Worm (Caenorhabditis elegans) whole organism, L2 larva: ENCODE data around the gene let-99.

Source experiments
- C34F6.9 ChIP-seq: fragments of 150-350 bp; optimal IDR thresholded peaks from 2 replicates; lab custom pipeline; 2014; ENCODE audit warnings: missing biosample characterization, missing genetic modification characterization
- R02D3.7 ChIP-seq: fragments of 150-350 bp; optimal IDR thresholded peaks from 2 replicates; lab custom pipeline; 2014; ENCODE audit warnings: missing biosample characterization, missing genetic modification characterization
- ZK546.5 ChIP-seq: sonication (generic microtip); optimal IDR thresholded peaks from 2 replicates; lab custom pipeline; 2017; ENCODE audit warnings: missing biosample characterization, missing genetic modification characterization
- alr-1 ChIP-seq: fragments of 150-350 bp; optimal IDR thresholded peaks from 2 replicates; lab custom pipeline; 2014; ENCODE audit warnings: missing biosample characterization, missing genetic modification characterization
- aly-2 ChIP-seq: fragments of 150-350 bp; optimal IDR thresholded peaks from 2 replicates; lab custom pipeline; 2014; ENCODE audit warnings: missing biosample characterization, missing genetic modification characterization
- ama-1 ChIP-seq: fragments of 150-350 bp; optimal IDR thresholded peaks from 2 replicates; lab custom pipeline; 2018; ENCODE audit warnings: inconsistent platforms
- blmp-1 ChIP-seq: sonication (generic microtip); optimal IDR thresholded peaks from 2 replicates; lab custom pipeline; 2017; ENCODE audit warnings: missing genetic modification characterization, mild to moderate bottlenecking, missing compliant biosample characterization, antibody characterized with exemption, moderate library complexity; ENCODE audit not compliant: insufficient read depth
- ceh-82 ChIP-seq: fragments of 150-350 bp; optimal IDR thresholded peaks from 2 replicates; lab custom pipeline; 2014; ENCODE audit warnings: missing biosample characterization, missing genetic modification characterization
- crh-2 ChIP-seq: sonication (generic microtip); optimal IDR thresholded peaks from 2 replicates; lab custom pipeline; 2017; ENCODE audit warnings: missing biosample characterization, missing genetic modification characterization
- dmd-4 ChIP-seq: sonication (generic microtip); optimal IDR thresholded peaks from 2 replicates; lab custom pipeline; 2017; ENCODE audit warnings: missing biosample characterization, missing genetic modification characterization
- egl-27 ChIP-seq: sonication (generic microtip); optimal IDR thresholded peaks from 3 replicates; lab custom pipeline; 2017; ENCODE audit warnings: missing biosample characterization, missing genetic modification reagents, missing genetic modification characterization
- elt-3 ChIP-seq: sonication (generic microtip); optimal IDR thresholded peaks from 2 replicates; lab custom pipeline; 2017; ENCODE audit warnings: missing biosample characterization, missing genetic modification characterization
- gmeb-1 ChIP-seq: fragments of 150-350 bp; optimal IDR thresholded peaks from 2 replicates; lab custom pipeline; 2014; ENCODE audit warnings: missing biosample characterization, missing genetic modification characterization
- lin-11 ChIP-seq: fragments of 150-350 bp; sonication (generic microtip); optimal IDR thresholded peaks from 2 replicates; lab custom pipeline; 2014; ENCODE audit warnings: missing biosample characterization, missing genetic modification characterization, inconsistent platforms, mixed read lengths
- lin-39 ChIP-seq: fragments of 150-350 bp; optimal IDR thresholded peaks from 2 replicates; lab custom pipeline; 2014; ENCODE audit warnings: missing biosample characterization, missing genetic modification reagents, missing genetic modification characterization
- lsy-2 ChIP-seq, 2 experiments: fragments of 150-350 bp in 1 of 2; sonication (generic microtip) in 1 of 2; optimal IDR thresholded peaks; 2 replicates each; lab custom pipeline; 2014 to 2017; ENCODE audit warnings: missing biosample characterization in 2 of 2, missing genetic modification characterization in 2 of 2
- mab-5 ChIP-seq: fragments of 150-350 bp; optimal IDR thresholded peaks from 2 replicates; lab custom pipeline; 2014; ENCODE audit warnings: missing biosample characterization, missing genetic modification characterization
- mdl-1 ChIP-seq, 2 experiments: fragments of 150-350 bp in 1 of 2; sonication (generic microtip) in 1 of 2; optimal IDR thresholded peaks; 2 replicates each; lab custom pipeline; 2017; ENCODE audit warnings: missing biosample characterization in 2 of 2, missing genetic modification characterization in 2 of 2
- nhr-11 ChIP-seq: fragments of 150-350 bp; optimal IDR thresholded peaks from 2 replicates; lab custom pipeline; 2014; ENCODE audit warnings: missing biosample characterization, missing genetic modification characterization
- nhr-129 ChIP-seq: fragments of 150-350 bp; optimal IDR thresholded peaks from 2 replicates; lab custom pipeline; 2014; ENCODE audit warnings: missing biosample characterization, missing genetic modification characterization
- nhr-23 ChIP-seq: fragments of 150-350 bp; optimal IDR thresholded peaks from 2 replicates; lab custom pipeline; 2014; ENCODE audit warnings: missing biosample characterization, missing genetic modification reagents, missing genetic modification characterization
- nhr-237 ChIP-seq: fragments of 150-350 bp; optimal IDR thresholded peaks from 2 replicates; lab custom pipeline; 2014; ENCODE audit warnings: missing biosample characterization, missing genetic modification characterization
- nhr-25 ChIP-seq: fragments of 150-350 bp; sonication (generic microtip); optimal IDR thresholded peaks from 3 replicates; lab custom pipeline; 2014; ENCODE audit warnings: missing biosample characterization, missing genetic modification characterization
- nhr-77 ChIP-seq: fragments of 150-350 bp; optimal IDR thresholded peaks from 2 replicates; lab custom pipeline; 2014; ENCODE audit warnings: missing biosample characterization, missing genetic modification characterization
- peb-1 ChIP-seq: fragments of 150-350 bp; optimal IDR thresholded peaks from 2 replicates; lab custom pipeline; 2014; ENCODE audit warnings: missing biosample characterization, missing genetic modification characterization
- sem-4 ChIP-seq: fragments of 150-350 bp; optimal IDR thresholded peaks from 2 replicates; lab custom pipeline; 2014; ENCODE audit warnings: missing biosample characterization, missing genetic modification reagents, missing genetic modification characterization
- skn-1 ChIP-seq: sonication (generic microtip); optimal IDR thresholded peaks from 2 replicates; lab custom pipeline; 2017; ENCODE audit warnings: missing biosample characterization, missing genetic modification characterization
- sma-3 ChIP-seq: sonication (generic microtip); optimal IDR thresholded peaks from 2 replicates; lab custom pipeline; 2016; ENCODE audit warnings: missing genetic modification reagents, missing genetic modification characterization, missing compliant biosample characterization
- snpc-4 ChIP-seq: fragments of 150-350 bp; optimal IDR thresholded peaks from 2 replicates; lab custom pipeline; 2014; ENCODE audit warnings: missing biosample characterization, missing genetic modification characterization
- unc-39 ChIP-seq: fragments of 150-350 bp; optimal IDR thresholded peaks from 2 replicates; lab custom pipeline; 2014; ENCODE audit warnings: missing biosample characterization, missing genetic modification characterization
- unc-55 ChIP-seq: fragments of 150-350 bp; sonication (generic microtip); optimal IDR thresholded peaks from 3 replicates; lab custom pipeline; 2014; ENCODE audit warnings: missing biosample characterization, missing genetic modification reagents, missing genetic modification characterization
- unc-62 ChIP-seq: fragments of 150-350 bp; optimal IDR thresholded peaks from 2 replicates; lab custom pipeline; 2014; ENCODE audit warnings: missing biosample characterization, missing genetic modification reagents, missing genetic modification characterization
- ztf-1 ChIP-seq: fragments of 200-800 bp; sonication (Bioruptor generic); conservative IDR thresholded peaks from 2 replicates; pipeline ENCODE4 v1.3.6; 2022; ENCODE audit warnings: missing genetic modification characterization, missing compliant biosample characterization
- ztf-4 ChIP-seq: fragments of 150-350 bp; optimal IDR thresholded peaks from 2 replicates; lab custom pipeline; 2014; ENCODE audit warnings: missing biosample characterization, missing genetic modification characterization

let-99 gene

DNA sequence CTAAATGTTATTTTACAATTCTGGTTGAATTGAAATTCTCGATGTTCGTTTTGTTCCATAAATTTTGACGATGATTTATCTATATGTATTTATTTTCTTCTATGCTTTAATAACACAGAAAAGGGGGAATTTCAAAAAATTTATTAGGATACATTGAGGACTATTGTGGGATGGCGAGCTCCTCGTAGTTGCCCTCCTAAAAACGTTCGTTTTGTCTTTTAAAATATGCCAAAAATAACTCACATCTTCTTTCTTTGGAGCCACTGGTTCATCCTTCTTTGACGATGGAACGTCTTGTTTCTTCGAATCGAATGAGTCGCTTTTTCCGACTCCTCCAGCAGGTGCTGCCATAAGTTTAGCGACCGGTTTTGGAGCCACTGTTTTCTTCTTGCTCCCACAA is 2.9 kb downstream of the let-99 start:
- TF ChIP-seq nhr-129 (tag; lab: Kevin White, UChicago) (no peak), nhr-23 (no peak), mdl-1 (tag; optimal IDR thresholded peaks at IDR 0.05; lab: Kevin White, UChicago) (no peak), peb-1 (tag; lab: Kevin White, UChicago) (no peak), mab-5 (no peak), elt-3 (tag; lab: Kevin White, UChicago) (no peak), sma-3 (GFP tag; lab: Kevin White, UChicago) (no peak), C34F6.9 (tag; lab: Kevin White, UChicago) (no peak), nhr-237 (tag; lab: Kevin White, UChicago) (no peak), aly-2 (tag; lab: Kevin White, UChicago) (no peak), ztf-1 (GFP tag; lab: Robert Waterston, UW) (no peak), unc-62 (GFP tag; lab: Kevin White, UChicago) (no peak)

DNA sequence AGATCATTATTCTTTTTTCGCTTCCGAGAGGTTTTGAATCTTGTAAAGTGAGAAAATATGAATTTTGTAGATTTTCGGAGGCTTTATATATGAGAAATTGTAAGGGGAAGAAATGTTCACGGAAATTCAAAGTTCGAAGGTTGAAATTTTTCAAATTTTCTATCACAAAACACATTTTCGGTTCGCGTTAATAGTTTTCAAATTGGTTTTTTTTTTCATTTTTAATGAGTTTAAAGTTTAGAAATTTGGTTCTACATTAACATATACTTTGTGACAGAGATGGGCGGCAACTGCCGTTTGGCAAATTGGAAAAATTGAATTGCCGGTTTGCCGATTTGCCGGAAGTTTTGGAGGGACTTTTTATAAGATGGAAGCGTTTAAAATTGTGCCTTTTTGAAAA is 3.4 kb downstream of the let-99 start, which contains the start of gene K08E7.4:
Gene K08E7.4 (minus strand): TSS at position 101 of the 400 bp plus-strand sequence.
- no peak for TF ChIP-seq gmeb-1 (tag; lab: Kevin White, UChicago)
- TF ChIP-seq mdl-1 (tag; optimal IDR thresholded peaks at IDR 0.05; lab: Kevin White, UChicago), result no peak
- TF ChIP-seq skn-1, result no peak
- TF ChIP-seq nhr-11 (tag; lab: Kevin White, UChicago), result no peak
- no peak for TF ChIP-seq nhr-237 (tag; lab: Kevin White, UChicago)
- no peak for TF ChIP-seq ztf-4 (tag; lab: Kevin White, UChicago)

DNA sequence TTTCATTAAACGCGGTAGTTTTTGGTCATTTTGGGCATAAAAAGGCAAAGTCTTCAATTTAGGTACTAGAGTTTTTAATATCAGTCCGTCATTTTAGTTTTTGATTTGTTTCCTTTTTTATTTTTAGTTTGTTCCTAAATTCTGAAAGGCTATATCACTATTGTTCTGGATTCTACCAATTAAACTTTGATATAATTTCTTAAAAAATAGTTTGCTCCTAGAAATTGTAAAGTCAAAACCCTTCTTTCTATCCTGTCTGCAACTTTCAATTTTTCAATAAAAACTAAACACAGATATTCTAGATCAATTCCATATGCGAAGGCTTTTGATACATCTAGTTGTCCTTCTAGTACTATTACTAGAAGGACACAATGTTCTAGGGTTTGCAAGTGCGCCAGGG is 5.4 kb downstream of the let-99 start, which contains the start of gene K08E7.5:
Gene K08E7.5 (plus strand): TSS at position 301 of the 400 bp plus-strand sequence.
- no peak for TF ChIP-seq mdl-1 (tag; optimal IDR thresholded peaks at IDR 0.05; lab: Kevin White, UChicago)
- TF ChIP-seq lsy-2 (tag; optimal IDR thresholded peaks at IDR 0.05; lab: Kevin White, UChicago), result no peak
- TF ChIP-seq alr-1 (tag; lab: Kevin White, UChicago), result no peak
- TF ChIP-seq nhr-129 (tag; lab: Kevin White, UChicago), result no peak
- no peak for TF ChIP-seq egl-27 (tag; lab: Kevin White, UChicago)
- no peak for TF ChIP-seq nhr-25
- no peak for TF ChIP-seq nhr-77
- TF ChIP-seq C34F6.9 (tag; lab: Kevin White, UChicago), result no peak
- TF ChIP-seq snpc-4 (tag; lab: Kevin White, UChicago), result no peak
- no peak for TF ChIP-seq R02D3.7 (tag; lab: Kevin White, UChicago)
- TF ChIP-seq ztf-4 (tag; lab: Kevin White, UChicago), result no peak
- TF ChIP-seq, all 48 proteins: peak for 0

DNA sequence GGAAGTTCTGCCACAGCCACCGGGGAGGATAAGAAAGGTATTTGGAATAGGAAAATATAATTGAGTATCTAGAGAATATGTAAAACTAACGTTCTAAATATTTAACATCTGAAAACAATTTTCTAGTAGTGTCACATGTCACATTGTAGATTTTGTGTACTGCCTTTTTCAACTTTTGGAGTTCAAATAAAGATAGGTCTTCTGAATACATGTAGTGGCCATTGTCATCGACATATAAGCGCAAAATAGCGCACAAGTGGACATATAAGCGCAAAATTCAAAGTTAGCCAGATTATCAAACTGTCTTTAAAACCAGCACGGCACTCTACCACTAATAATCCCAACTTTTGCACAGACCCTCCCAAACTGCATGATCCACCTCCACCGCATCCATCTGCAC is 6.6 kb downstream of the let-99 start:
- TF ChIP-seq alr-1 (tag; lab: Kevin White, UChicago) (no peak), crh-2 (tag; lab: Kevin White, UChicago) (no peak), nhr-11 (tag; lab: Kevin White, UChicago) (no peak), dmd-4 (tag; lab: Kevin White, UChicago) (no peak), C34F6.9 (tag; lab: Kevin White, UChicago) (no peak), sem-4 (tag; lab: Kevin White, UChicago) (no peak), ztf-1 (GFP tag; lab: Robert Waterston, UW) (no peak), nhr-129 (tag; lab: Kevin White, UChicago) (no peak), lin-11 (tag; lab: Kevin White, UChicago) (no peak), ceh-82 (no peak), nhr-25 (no peak), blmp-1 (tag; lab: Kevin White, UChicago) (no peak)
- TF ChIP-seq, all 48 proteins: peak for 0

DNA sequence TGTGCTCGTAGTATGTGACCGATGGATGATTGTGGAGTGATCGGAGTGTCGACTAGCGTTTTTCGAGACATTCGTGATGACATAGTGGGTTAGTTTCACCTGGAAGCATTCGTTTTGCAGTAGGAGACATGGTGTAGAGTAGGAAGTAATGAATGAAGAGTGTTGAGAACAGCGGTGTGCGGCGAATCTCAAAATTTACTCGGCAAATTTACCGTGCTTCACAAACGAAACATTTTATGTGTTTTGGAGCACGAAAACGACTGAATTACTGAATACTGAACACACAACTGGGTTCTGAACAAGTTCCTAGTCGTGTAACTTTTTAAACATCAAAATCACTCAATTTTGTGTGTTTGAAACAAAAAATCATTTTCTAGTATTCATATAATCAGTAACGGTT is 13.4 kb downstream of the let-99 start, which contains the start of gene K08E7.6:
Gene K08E7.6 (minus strand): TSS at position 101 of the 400 bp plus-strand sequence.
- TF ChIP-seq nhr-23, result no peak
- TF ChIP-seq unc-39 (tag; lab: Kevin White, UChicago), result no peak
- TF ChIP-seq nhr-11 (tag; lab: Kevin White, UChicago), result no peak
- no peak for TF ChIP-seq lsy-2 (tag; optimal IDR thresholded peaks at IDR 0.05; lab: Kevin White, UChicago)
- no peak for TF ChIP-seq ZK546.5 (tag; lab: Kevin White, UChicago)
- no peak for TF ChIP-seq crh-2 (tag; lab: Kevin White, UChicago)
- no peak for TF ChIP-seq unc-62 (GFP tag; lab: Kevin White, UChicago)
- no peak for TF ChIP-seq lin-39
- no peak for TF ChIP-seq unc-55 (GFP tag; lab: Kevin White, UChicago)
- no peak for TF ChIP-seq nhr-237 (tag; lab: Kevin White, UChicago)
- TF ChIP-seq mdl-1 (tag; optimal IDR thresholded peaks at IDR 0.05; lab: Kevin White, UChicago), result no peak
- TF ChIP-seq ama-1 (lab: Kevin White, UChicago), result no peak
- TF ChIP-seq, all 48 proteins: peak for 0
